Fruit fly (Drosophila melanogaster): ENCODE results near the gene CG13023.

DNA sequence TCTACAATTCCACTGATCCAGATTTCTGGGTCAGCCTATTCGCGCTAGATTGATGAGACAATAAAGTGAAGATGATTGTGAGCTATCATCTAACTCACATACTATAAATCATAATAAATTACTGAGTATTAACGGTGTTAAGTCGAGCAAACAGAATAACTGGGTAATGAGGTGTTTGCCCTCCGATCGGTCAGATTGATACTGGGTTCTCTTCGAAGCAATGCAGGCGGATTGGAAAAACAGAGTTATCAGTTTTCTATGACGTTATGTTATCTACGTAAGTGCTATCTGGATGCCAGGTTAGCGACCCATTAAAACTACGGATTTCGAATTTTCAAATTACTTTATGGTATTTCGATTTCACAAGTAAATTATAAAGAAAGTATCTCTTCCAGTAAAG is 35.3 kb downstream of the CG13023 start:
- TF ChIP-seq insv (GFP tag; optimal IDR thresholded peaks at IDR 0.05) (no peak), fd102C (GFP tag; optimal IDR thresholded peaks at IDR 0.05) (no peak), unpg (GFP tag; optimal IDR thresholded peaks at IDR 0.05) (no peak), Sin3A (optimal IDR thresholded peaks at IDR 0.05) (no peak), Deaf1 (tag; optimal IDR thresholded peaks at IDR 0.05) (no peak), CG4730 (GFP tag; IDR thresholded peaks at IDR 0.05) (no peak), chinmo (GFP tag; IDR thresholded peaks at IDR 0.05; ENCODE audit: partially characterized antibody) (no peak), CG10543 (GFP tag; optimal IDR thresholded peaks at IDR 0.05) (no peak), Dll (GFP tag; IDR thresholded peaks at IDR 0.05; ENCODE audit: partially characterized antibody) (no peak), hkb (optimal IDR thresholded peaks at IDR 0.05) (no peak), hkb (GFP tag; IDR thresholded peaks at IDR 0.05) (no peak), CG13296 (GFP tag; optimal IDR thresholded peaks at IDR 0.05) (no peak), maf-S (GFP tag; optimal IDR thresholded peaks at IDR 0.05) (no peak), CG8388 (GFP tag; optimal IDR thresholded peaks at IDR 0.05) (no peak)
